Worm (Caenorhabditis elegans) whole organism, mixed stage, embryonic: ENCODE measurements around the gene Y97E10B.1.

Experiments used
- bed-3 ChIP-seq: fragments of 200-800 bp; sonication (Bioruptor generic); optimal IDR thresholded peaks from 3 replicates; lab custom pipeline; 2018; ENCODE audit warnings: mild to moderate bottlenecking, missing genetic modification characterization, moderate library complexity, missing compliant biosample characterization
- elt-3 ChIP-seq: fragments of 150-350 bp; optimal IDR thresholded peaks from 2 replicates; lab custom pipeline; 2014; ENCODE audit warnings: missing biosample characterization, missing genetic modification characterization
- nhr-76 ChIP-seq: sonication (generic microtip); optimal IDR thresholded peaks from 2 replicates; lab custom pipeline; 2017; ENCODE audit warnings: missing biosample characterization, missing genetic modification characterization
- pha-4 ChIP-seq: fragments of 150-350 bp; optimal IDR thresholded peaks from 2 replicates; lab custom pipeline; 2018; ENCODE audit warnings: missing biosample characterization, missing genetic modification reagents, missing genetic modification characterization
- snpc-4 ChIP-seq: fragments of 150-350 bp; optimal IDR thresholded peaks from 2 replicates; lab custom pipeline; 2014; ENCODE audit warnings: missing biosample characterization, missing genetic modification characterization
- tbx-8 ChIP-seq: fragments of 200-800 bp; sonication (Bioruptor generic); optimal IDR thresholded peaks from 2 replicates; lab custom pipeline; 2018; ENCODE audit warnings: mild to moderate bottlenecking, missing genetic modification characterization, moderate library complexity, missing compliant biosample characterization
- unc-62 ChIP-seq: fragments of 150-350 bp; optimal IDR thresholded peaks from 2 replicates; lab custom pipeline; 2014; ENCODE audit warnings: missing biosample characterization, missing genetic modification reagents, missing genetic modification characterization
- zip-8 ChIP-seq: fragments of 150-350 bp; optimal IDR thresholded peaks from 2 replicates; lab custom pipeline; 2014; ENCODE audit warnings: missing biosample characterization, missing genetic modification characterization

- TF ChIP-seq elt-3 (tag; lab: Kevin White, UChicago): no peak
- TF ChIP-seq nhr-76 (tag; lab: Kevin White, UChicago): no peak
- TF ChIP-seq unc-62 (GFP tag; lab: Kevin White, UChicago): no peak
- TF ChIP-seq bed-3: no peak
- TF ChIP-seq pha-4 (tag; lab: Kevin White, UChicago): no peak
- TF ChIP-seq tbx-8 (GFP tag; lab: Kevin White, UChicago): no peak
- TF ChIP-seq snpc-4 (tag; lab: Kevin White, UChicago): no peak
- TF ChIP-seq zip-8 (tag; lab: Kevin White, UChicago): no peak
Measured at ce11 chrV:7904389-7904788, 39.3 kb upstream of the Y97E10B.1 start.
